Worm (Caenorhabditis elegans) whole organism, late embryonic: ENCODE measurements around the gene F16B4.2.

Experiments
- C08G9.2 ChIP-seq: sonication (generic microtip); optimal IDR thresholded peaks from 2 replicates; lab custom pipeline; 2016; ENCODE audit warnings: mild to moderate bottlenecking, missing genetic modification characterization, moderate library complexity, missing compliant biosample characterization
- C38D4.7 ChIP-seq: fragments of 200-800 bp; sonication (Bioruptor generic); optimal IDR thresholded peaks from 2 replicates; lab custom pipeline; 2018; ENCODE audit warnings: mild to moderate bottlenecking, missing genetic modification characterization, moderate library complexity, missing compliant biosample characterization
- F13H6.1 ChIP-seq: sonication (generic microtip); optimal IDR thresholded peaks from 2 replicates; lab custom pipeline; 2016; ENCODE audit warnings: missing genetic modification characterization, missing compliant biosample characterization
- K02D7.2 ChIP-seq: sonication (generic microtip); optimal IDR thresholded peaks from 2 replicates; lab custom pipeline; 2017; ENCODE audit warnings: mild to moderate bottlenecking, missing genetic modification characterization, missing compliant biosample characterization
- T23F11.4 ChIP-seq: fragments of 200-800 bp; sonication (Bioruptor generic); optimal IDR thresholded peaks from 2 replicates; lab custom pipeline; 2018; ENCODE audit warnings: mild to moderate bottlenecking, missing genetic modification characterization, missing compliant biosample characterization
- Y22D7AL.16 ChIP-seq: sonication (generic microtip); optimal IDR thresholded peaks from 2 replicates; lab custom pipeline; 2016; ENCODE audit warnings: missing genetic modification characterization, missing compliant biosample characterization
- ama-1 ChIP-seq: fragments of 150-350 bp; optimal IDR thresholded peaks from 2 replicates; lab custom pipeline; 2014
- ceh-18 ChIP-seq: sonication (generic microtip); optimal IDR thresholded peaks from 2 replicates; lab custom pipeline; 2016; ENCODE audit warnings: missing genetic modification characterization, missing compliant biosample characterization
- ceh-19 ChIP-seq: fragments of 200-800 bp; sonication (Bioruptor generic); optimal IDR thresholded peaks from 2 replicates; lab custom pipeline; 2018; ENCODE audit warnings: mild to moderate bottlenecking, missing genetic modification characterization, missing compliant biosample characterization
- ceh-2 ChIP-seq: sonication (generic microtip); optimal IDR thresholded peaks from 2 replicates; lab custom pipeline; 2016; ENCODE audit warnings: missing genotype, missing genetic modification characterization, missing compliant biosample characterization
- ceh-24 ChIP-seq: sonication (generic microtip); optimal IDR thresholded peaks from 2 replicates; lab custom pipeline; 2016; ENCODE audit warnings: mild to moderate bottlenecking, missing genetic modification characterization, missing compliant biosample characterization
- ceh-31 ChIP-seq: sonication (generic microtip); optimal IDR thresholded peaks from 2 replicates; lab custom pipeline; 2016; ENCODE audit warnings: missing genetic modification characterization, missing compliant biosample characterization
- ceh-48 ChIP-seq: sonication (generic microtip); optimal IDR thresholded peaks from 2 replicates; lab custom pipeline; 2016; ENCODE audit warnings: missing genetic modification characterization, inconsistent platforms, missing compliant biosample characterization
- ceh-6 ChIP-seq: fragments of 200-800 bp; sonication (Bioruptor generic); optimal IDR thresholded peaks from 2 replicates; lab custom pipeline; 2018; ENCODE audit warnings: mild to moderate bottlenecking, missing genetic modification characterization, missing compliant biosample characterization
- ceh-9 ChIP-seq: sonication (generic microtip); optimal IDR thresholded peaks from 2 replicates; lab custom pipeline; 2016; ENCODE audit warnings: mild to moderate bottlenecking, missing genetic modification characterization, inconsistent platforms, missing compliant biosample characterization
- dmd-4 ChIP-seq: sonication (generic microtip); optimal IDR thresholded peaks from 2 replicates; lab custom pipeline; 2016; ENCODE audit warnings: borderline replicate concordance, missing genetic modification characterization, missing compliant biosample characterization
- eyg-1 ChIP-seq: sonication (generic microtip); optimal IDR thresholded peaks from 2 replicates; lab custom pipeline; 2016; ENCODE audit warnings: missing genotype, missing genetic modification characterization, missing compliant biosample characterization
- fkh-10 ChIP-seq: fragments of 150-350 bp; optimal IDR thresholded peaks from 2 replicates; lab custom pipeline; 2014; ENCODE audit warnings: missing biosample characterization, missing genetic modification reagents, missing genetic modification characterization
- fkh-6 ChIP-seq: sonication (generic microtip); optimal IDR thresholded peaks from 2 replicates; lab custom pipeline; 2016; ENCODE audit warnings: missing genetic modification characterization, missing compliant biosample characterization
- hlh-30 ChIP-seq: sonication (generic microtip); optimal IDR thresholded peaks from 2 replicates; lab custom pipeline; 2017; ENCODE audit warnings: antibody characterized with exemption, missing genetic modification characterization, missing compliant biosample characterization; ENCODE audit not compliant: insufficient read depth
- hlh-8 ChIP-seq: sonication (generic microtip); optimal IDR thresholded peaks from 2 replicates; lab custom pipeline; 2016; ENCODE audit warnings: missing genotype, missing genetic modification characterization, missing compliant biosample characterization
- lim-6 ChIP-seq: sonication (generic microtip); optimal IDR thresholded peaks from 2 replicates; lab custom pipeline; 2016; ENCODE audit warnings: missing genetic modification characterization, missing compliant biosample characterization
- lin-11 ChIP-seq: fragments of 200-800 bp; sonication (Bioruptor generic); optimal IDR thresholded peaks from 2 replicates; lab custom pipeline; 2018; ENCODE audit warnings: mild to moderate bottlenecking, missing genetic modification characterization, missing compliant biosample characterization
- madf-2 ChIP-seq: sonication (generic microtip); optimal IDR thresholded peaks from 2 replicates; lab custom pipeline; 2017; ENCODE audit warnings: missing genetic modification characterization, missing compliant biosample characterization
- mec-3 ChIP-seq: sonication (generic microtip); optimal IDR thresholded peaks from 2 replicates; lab custom pipeline; 2016; ENCODE audit warnings: borderline replicate concordance, missing genetic modification characterization, missing compliant biosample characterization
- nfya-1 ChIP-seq: sonication (generic microtip); optimal IDR thresholded peaks from 2 replicates; lab custom pipeline; 2017; ENCODE audit warnings: missing genetic modification characterization, mild to moderate bottlenecking, missing compliant biosample characterization, antibody characterized with exemption, moderate library complexity
- nhr-232 ChIP-seq: sonication (generic microtip); optimal IDR thresholded peaks from 2 replicates; lab custom pipeline; 2016; ENCODE audit warnings: missing genetic modification characterization, missing compliant biosample characterization
- npax-4 ChIP-seq: sonication (generic microtip); optimal IDR thresholded peaks from 2 replicates; lab custom pipeline; 2016; ENCODE audit warnings: missing genetic modification characterization, missing compliant biosample characterization
- odd-2 ChIP-seq: sonication (generic microtip); optimal IDR thresholded peaks from 2 replicates; lab custom pipeline; 2017; ENCODE audit warnings: antibody characterized with exemption, mild to moderate bottlenecking, missing genetic modification characterization, missing compliant biosample characterization
- pag-3 ChIP-seq: sonication (generic microtip); optimal IDR thresholded peaks from 2 replicates; lab custom pipeline; 2016; ENCODE audit warnings: missing compliant biosample characterization, missing genetic modification characterization, borderline replicate concordance
- pat-9 ChIP-seq: fragments of 200-800 bp; sonication (Bioruptor generic); optimal IDR thresholded peaks from 2 replicates; lab custom pipeline; 2018; ENCODE audit warnings: mild to moderate bottlenecking, missing genetic modification characterization, moderate library complexity, missing compliant biosample characterization
- pax-1 ChIP-seq: fragments of 150-350 bp; optimal IDR thresholded peaks from 2 replicates; lab custom pipeline; 2014; ENCODE audit warnings: missing biosample characterization, missing genetic modification characterization
- pha-2 ChIP-seq: sonication (generic microtip); optimal IDR thresholded peaks from 2 replicates; lab custom pipeline; 2017; ENCODE audit warnings: mild to moderate bottlenecking, missing genetic modification characterization, missing compliant biosample characterization
- pqm-1 ChIP-seq: sonication (generic microtip); optimal IDR thresholded peaks from 2 replicates; lab custom pipeline; 2016; ENCODE audit warnings: missing genetic modification characterization, missing compliant biosample characterization
- sdc-2 ChIP-seq: sonication (generic microtip); optimal IDR thresholded peaks from 2 replicates; lab custom pipeline; 2016; ENCODE audit warnings: missing genotype, missing genetic modification characterization, missing compliant biosample characterization
- sox-2 ChIP-seq: fragments of 200-800 bp; sonication (Bioruptor generic); IDR thresholded peaks from 2 replicates; pipeline ENCODE4 v1.3.6; 2022; ENCODE audit warnings: missing genetic modification reagents, missing genetic modification characterization, missing compliant biosample characterization
- syd-9 ChIP-seq: sonication (generic microtip); optimal IDR thresholded peaks from 2 replicates; lab custom pipeline; 2016; ENCODE audit warnings: mild to moderate bottlenecking, missing genetic modification characterization, moderate library complexity, missing compliant biosample characterization
- tbx-7 ChIP-seq: sonication (generic microtip); optimal IDR thresholded peaks from 2 replicates; lab custom pipeline; 2016; ENCODE audit warnings: missing genotype, missing genetic modification characterization, missing compliant biosample characterization
- unc-3 ChIP-seq, 2 experiments: fragments of 200-800 bp in 1 of 2; sonication (Bioruptor generic) in 1 of 2; sonication (generic microtip) in 1 of 2; conservative IDR thresholded peaks in 1 of 2; optimal IDR thresholded peaks in 1 of 2; 2 replicates each; pipeline versions ENCODE4 v1.3.6 to Lab custom; 2016 to 2022; ENCODE audit warnings: missing compliant biosample characterization in 2 of 2, missing genetic modification characterization in 2 of 2, missing genetic modification reagents in 1 of 2
- unc-42 ChIP-seq: sonication (generic microtip); optimal IDR thresholded peaks from 2 replicates; lab custom pipeline; 2016; ENCODE audit warnings: missing genotype, missing genetic modification characterization, missing compliant biosample characterization
- unc-86 ChIP-seq: sonication (generic microtip); optimal IDR thresholded peaks from 2 replicates; lab custom pipeline; 2016; ENCODE audit warnings: missing genetic modification characterization, missing compliant biosample characterization
- ztf-16 ChIP-seq: sonication (generic microtip); optimal IDR thresholded peaks from 2 replicates; lab custom pipeline; 2017; ENCODE audit warnings: missing genetic modification characterization, missing compliant biosample characterization

The F16B4.2 gene

ce11 chrV:1586906-1587305 is 13.9 kb upstream of the F16B4.2 start, which contains the start of gene F16B4.6:
TSS of gene F16B4.6 (plus strand) at chrV:1587206.
- TF ChIP-seq F13H6.1 (tag; lab: Kevin White, UChicago) (no peak), npax-4 (tag; lab: Kevin White, UChicago) (no peak)
- TF ChIP-seq, all 69 proteins: peak for 0

- TF ChIP-seq tbx-7 (tag; lab: Kevin White, UChicago) = no peak
- TF ChIP-seq pha-2 = no peak
- no peak for TF ChIP-seq ceh-24 (tag; lab: Kevin White, UChicago)
- no peak for TF ChIP-seq lim-6 (tag; lab: Kevin White, UChicago)
- TF ChIP-seq odd-2 (tag; lab: Kevin White, UChicago) = no peak
- TF ChIP-seq fkh-6 (tag; lab: Kevin White, UChicago) = no peak
- no peak for TF ChIP-seq pag-3
These were observed 12.7 kb upstream of the F16B4.2 start, which contains the start of gene F16B4.5 for ce11 chrV:1588128-1588527. TSS of gene F16B4.5 (plus strand) at chrV:1588428.

- no peak for TF ChIP-seq mec-3 (tag; lab: Kevin White, UChicago)
- no peak for TF ChIP-seq sdc-2 (tag; lab: Kevin White, UChicago)
- no peak for TF ChIP-seq C38D4.7 (GFP tag; lab: Kevin White, UChicago)
- no peak for TF ChIP-seq madf-2
- TF ChIP-seq syd-9 = no peak
- no peak for TF ChIP-seq Y22D7AL.16 (tag; lab: Kevin White, UChicago)
- no peak for TF ChIP-seq T23F11.4 (GFP tag; lab: Kevin White, UChicago)
- TF ChIP-seq ceh-2 = no peak
- TF ChIP-seq ama-1 = no peak
- TF ChIP-seq dmd-4 (tag; lab: Kevin White, UChicago) = no peak
- no peak for TF ChIP-seq ceh-31 (tag; lab: Kevin White, UChicago)
- TF ChIP-seq ceh-18 (tag; lab: Kevin White, UChicago) = no peak
- no peak for TF ChIP-seq fkh-10 (GFP tag; lab: Kevin White, UChicago)
- no peak for TF ChIP-seq lin-11 (tag; lab: Kevin White, UChicago)
- no peak for TF ChIP-seq pag-3
- TF ChIP-seq ceh-48 = no peak
- no peak for TF ChIP-seq nfya-1 (tag; lab: Kevin White, UChicago)
These were observed 6.9 kb upstream of the F16B4.2 start, which contains the start of gene F16B4.4 for ce11 chrV:1593799-1594420. TSS of gene F16B4.4 (plus strand) at chrV:1594019.

ce11 chrV:1594554-1595092 is 6.2 kb upstream of the F16B4.2 start:
- TF ChIP-seq unc-3 (GFP tag; conservative IDR thresholded peaks at IDR 0.05; lab: Robert Waterston, UW) (no peak), unc-3 (tag; optimal IDR thresholded peaks at IDR 0.05; lab: Kevin White, UChicago) (no peak), pag-3 (no peak), unc-86 (no peak), pax-1 (tag; lab: Kevin White, UChicago) (no peak), pat-9 (no peak), F13H6.1 (tag; lab: Kevin White, UChicago) (no peak), ceh-9 (tag; lab: Kevin White, UChicago) (no peak), ceh-2 (no peak), T23F11.4 (GFP tag; lab: Kevin White, UChicago) (no peak), pha-2 (no peak), eyg-1 (no peak), syd-9 (no peak), ztf-16 (tag; lab: Kevin White, UChicago) (no peak), unc-42 (tag; lab: Kevin White, UChicago) (no peak), ceh-18 (tag; lab: Kevin White, UChicago) (no peak)

ce11 chrV:1607790-1608189 is 7.0 kb downstream of the F16B4.2 start, which contains the start of gene nhr-178:
TSS of gene nhr-178 (minus strand) at chrV:1607953.
- no peak for TF ChIP-seq unc-42 (tag; lab: Kevin White, UChicago)
- TF ChIP-seq nhr-232 (tag; lab: Kevin White, UChicago) = no peak
- TF ChIP-seq fkh-6 (tag; lab: Kevin White, UChicago) = no peak
- TF ChIP-seq lin-11 (tag; lab: Kevin White, UChicago) = no peak
- TF ChIP-seq ceh-19 (GFP tag; lab: Kevin White, UChicago) = no peak
- no peak for TF ChIP-seq K02D7.2 (tag; lab: Kevin White, UChicago)
- TF ChIP-seq fkh-10 (GFP tag; lab: Kevin White, UChicago) = no peak
- TF ChIP-seq sox-2 (GFP tag; lab: Robert Waterston, UW) = no peak
- TF ChIP-seq npax-4 (tag; lab: Kevin White, UChicago) = no peak
- TF ChIP-seq pqm-1 (tag; lab: Kevin White, UChicago) = no peak
- TF ChIP-seq C08G9.2 (tag; lab: Kevin White, UChicago) = no peak
- no peak for TF ChIP-seq hlh-30
- TF ChIP-seq pha-2 = no peak
- no peak for TF ChIP-seq ceh-6 (GFP tag; lab: Kevin White, UChicago)
- TF ChIP-seq hlh-8 (tag; lab: Kevin White, UChicago) = no peak
